Fruit fly (Drosophila melanogaster) whole organism, embryonic: ENCODE measurements around the gene CG44088.

Experiments
- Aef1 ChIP-seq: fragments of 200-800 bp; sonication (Bioruptor generic); IDR thresholded peaks from 3 replicates; pipeline ENCODE4 v1.3.6; 2022; ENCODE audit warnings: missing biosample characterization, missing genetic modification characterization
- C15 ChIP-seq: fragments of 200-800 bp; sonication (Bioruptor generic); IDR thresholded peaks from 3 replicates; pipeline ENCODE4 v1.3.6; 2022; ENCODE audit warnings: missing biosample characterization, missing genetic modification characterization
- CG10147 ChIP-seq: fragments of 200-800 bp; sonication (Bioruptor generic); optimal IDR thresholded peaks from 2 replicates; lab custom pipeline; 2019; ENCODE audit warnings: missing biosample characterization, mild to moderate bottlenecking, missing genetic modification characterization, moderate library complexity
- CG10431 ChIP-seq: fragments of 200-800 bp; sonication (Bioruptor generic); optimal IDR thresholded peaks from 3 replicates; lab custom pipeline; 2018; ENCODE audit warnings: missing biosample characterization, mild to moderate bottlenecking, missing genetic modification characterization
- CG11247 ChIP-seq: fragments of 200-800 bp; sonication (Bioruptor generic); IDR thresholded peaks from 2 replicates; pipeline ENCODE4 v1.3.6; 2022; ENCODE audit warnings: missing biosample characterization, missing genetic modification characterization
- CG11560 ChIP-seq: fragments of 200-800 bp; sonication (Bioruptor generic); IDR thresholded peaks from 3 replicates; pipeline ENCODE4 v1.3.6; 2022; ENCODE audit warnings: missing biosample characterization, missing genetic modification characterization
- CG11723 ChIP-seq: fragments of 200-800 bp; sonication (Bioruptor generic); optimal IDR thresholded peaks from 2 replicates; lab custom pipeline; 2017; ENCODE audit warnings: missing biosample characterization, mild to moderate bottlenecking, missing genetic modification characterization
- CG13624 ChIP-seq: fragments of 200-800 bp; sonication (Bioruptor generic); optimal IDR thresholded peaks from 2 replicates; lab custom pipeline; 2016; ENCODE audit warnings: missing biosample characterization, missing genetic modification characterization
- CG14667 ChIP-seq: fragments of 200-800 bp; sonication (Bioruptor generic); IDR thresholded peaks from 2 replicates; pipeline ENCODE4 v1.3.6; 2022; ENCODE audit warnings: missing biosample characterization, missing genetic modification characterization
- CG1529 ChIP-seq: fragments of 200-800 bp; sonication (Bioruptor generic); optimal IDR thresholded peaks from 3 replicates; lab custom pipeline; 2018; ENCODE audit warnings: missing biosample characterization, missing genetic modification characterization
- CG1647 ChIP-seq: fragments of 200-800 bp; sonication (Bioruptor generic); optimal IDR thresholded peaks from 3 replicates; lab custom pipeline; 2016; ENCODE audit warnings: missing biosample characterization, missing genetic modification characterization
- CG34376 ChIP-seq: fragments of 200-800 bp; sonication (Bioruptor generic); optimal IDR thresholded peaks from 2 replicates; lab custom pipeline; 2018; ENCODE audit warnings: missing biosample characterization, mild to moderate bottlenecking, missing genetic modification characterization
- CG6654 ChIP-seq: fragments of 200-800 bp; sonication (Bioruptor generic); optimal IDR thresholded peaks from 2 replicates; lab custom pipeline; 2017; ENCODE audit warnings: missing biosample characterization, mild to moderate bottlenecking, missing genetic modification characterization
- CG7357 ChIP-seq: fragments of 200-800 bp; sonication (Bioruptor generic); IDR thresholded peaks from 3 replicates; pipeline ENCODE4 v1.3.6; 2022; ENCODE audit warnings: missing biosample characterization, missing genetic modification characterization
- CG7963 ChIP-seq: fragments of 200-800 bp; sonication (Bioruptor generic); IDR thresholded peaks from 3 replicates; pipeline ENCODE4 v1.3.6; 2022; ENCODE audit warnings: missing biosample characterization, missing genetic modification characterization; ENCODE audit not compliant: partially characterized antibody
- CG9727 ChIP-seq: fragments of 200-800 bp; sonication (Bioruptor generic); optimal IDR thresholded peaks from 3 replicates; lab custom pipeline; 2017; ENCODE audit warnings: missing biosample characterization, mild to moderate bottlenecking, missing genetic modification characterization
- CG9797 ChIP-seq: fragments of 200-800 bp; sonication (Bioruptor generic); optimal IDR thresholded peaks from 3 replicates; lab custom pipeline; 2018; ENCODE audit warnings: missing biosample characterization, mild to moderate bottlenecking, missing genetic modification characterization
- D19A ChIP-seq: fragments of 200-800 bp; optimal IDR thresholded peaks from 3 replicates; lab custom pipeline; 2019; ENCODE audit warnings: missing biosample characterization, mild to moderate bottlenecking, missing genetic modification characterization, moderate library complexity
- Dbx ChIP-seq: fragments of 200-800 bp; sonication (Bioruptor generic); IDR thresholded peaks from 3 replicates; pipeline ENCODE4 v1.3.6; 2022; ENCODE audit warnings: missing biosample characterization, missing genetic modification characterization
- Dip2 ChIP-seq: fragments of 200-800 bp; sonication (Bioruptor generic); IDR thresholded peaks from 2 replicates; pipeline ENCODE4 v1.3.6; 2022; ENCODE audit warnings: missing biosample characterization, missing genetic modification characterization
- Dll ChIP-seq: fragments of 200-800 bp; sonication (Bioruptor generic); IDR thresholded peaks from 4 replicates; pipeline ENCODE4 v1.3.6; 2022; ENCODE audit warnings: missing biosample characterization, missing genetic modification characterization; ENCODE audit not compliant: partially characterized antibody
- E2f1 ChIP-seq: fragments of 200-800 bp; sonication (Bioruptor generic); IDR thresholded peaks from 2 replicates; pipeline ENCODE4 v1.3.6; 2022; ENCODE audit warnings: missing biosample characterization, missing genetic modification characterization
- HLH4C ChIP-seq: fragments of 200-800 bp; sonication (Bioruptor generic); IDR thresholded peaks from 3 replicates; pipeline ENCODE4 v1.3.6; 2022; ENCODE audit warnings: missing biosample characterization, missing genetic modification characterization; ENCODE audit not compliant: partially characterized antibody
- HmgD ChIP-seq: fragments of 200-800 bp; sonication (Bioruptor generic); optimal IDR thresholded peaks from 3 replicates; lab custom pipeline; 2016; ENCODE audit warnings: missing biosample characterization, missing genetic modification characterization
- Hr3 ChIP-seq: fragments of 200-800 bp; sonication (Bioruptor generic); optimal IDR thresholded peaks from 3 replicates; lab custom pipeline; 2016; ENCODE audit warnings: missing biosample characterization, missing genetic modification characterization
- Lhr ChIP-seq: fragments of 200-800 bp; sonication (Bioruptor generic); optimal IDR thresholded peaks from 3 replicates; lab custom pipeline; 2017; ENCODE audit warnings: mild to moderate bottlenecking, missing biosample characterization, missing genetic modification reagents, missing genetic modification characterization
- Sry-β ChIP-seq: fragments of 200-800 bp; sonication (Bioruptor generic); optimal IDR thresholded peaks from 2 replicates; lab custom pipeline; 2018; ENCODE audit warnings: missing biosample characterization, mild to moderate bottlenecking, missing genetic modification characterization, moderate library complexity
- Vsx1 ChIP-seq: fragments of 200-800 bp; sonication (Bioruptor generic); optimal IDR thresholded peaks from 2 replicates; lab custom pipeline; 2017; ENCODE audit warnings: missing biosample characterization, mild to moderate bottlenecking, missing genetic modification characterization, missing genetic modification reagents
- bigmax ChIP-seq: fragments of 200-800 bp; sonication (Bioruptor generic); optimal IDR thresholded peaks from 2 replicates; lab custom pipeline; 2018; ENCODE audit warnings: missing biosample characterization, mild to moderate bottlenecking, missing genetic modification characterization
- bsh ChIP-seq, 2 experiments: fragments of 200-800 bp; sonication (Bioruptor generic); optimal IDR thresholded peaks; 2 replicates each; lab custom pipeline; 2017 to 2018; ENCODE audit warnings: mild to moderate bottlenecking in 2 of 2, missing biosample characterization in 2 of 2, missing genetic modification characterization in 2 of 2, moderate library complexity in 1 of 2
- btn ChIP-seq: fragments of 200-800 bp; sonication (Bioruptor generic); optimal IDR thresholded peaks from 2 replicates; lab custom pipeline; 2016; ENCODE audit warnings: missing biosample characterization, missing genetic modification characterization
- dm ChIP-seq: fragments of 200-800 bp; sonication (Bioruptor generic); optimal IDR thresholded peaks from 3 replicates; lab custom pipeline; 2016; ENCODE audit warnings: missing biosample characterization, missing genetic modification characterization
- ems ChIP-seq: fragments of 200-800 bp; sonication (Bioruptor generic); optimal IDR thresholded peaks from 3 replicates; lab custom pipeline; 2016; ENCODE audit warnings: missing biosample characterization, missing genetic modification characterization
- eyg ChIP-seq: fragments of 200-800 bp; sonication (Bioruptor generic); optimal IDR thresholded peaks from 3 replicates; lab custom pipeline; 2016; ENCODE audit warnings: missing biosample characterization, missing genetic modification characterization
- fd3F ChIP-seq: fragments of 200-800 bp; sonication (Bioruptor generic); optimal IDR thresholded peaks from 2 replicates; lab custom pipeline; 2018; ENCODE audit warnings: missing biosample characterization, mild to moderate bottlenecking, missing genetic modification characterization, moderate library complexity
- gce ChIP-seq: fragments of 200-800 bp; sonication (Bioruptor generic); IDR thresholded peaks from 3 replicates; pipeline ENCODE4 v1.3.6; 2022; ENCODE audit warnings: missing biosample characterization, missing genetic modification characterization
- gem ChIP-seq: fragments of 200-800 bp; sonication (Bioruptor generic); optimal IDR thresholded peaks from 2 replicates; lab custom pipeline; 2019; ENCODE audit warnings: missing biosample characterization, mild to moderate bottlenecking, missing genetic modification characterization, moderate library complexity
- gt ChIP-seq: fragments of 200-800 bp; sonication (Bioruptor generic); IDR thresholded peaks from 2 replicates; pipeline ENCODE4 v1.3.6; 2022; ENCODE audit warnings: missing biosample characterization, missing genetic modification characterization
- hbn ChIP-seq: fragments of 200-800 bp; sonication (Bioruptor generic); IDR thresholded peaks from 2 replicates; pipeline ENCODE4 v1.3.6; 2022; ENCODE audit warnings: missing biosample characterization, missing genetic modification characterization; ENCODE audit not compliant: partially characterized antibody
- her ChIP-seq: fragments of 200-800 bp; sonication (Bioruptor generic); optimal IDR thresholded peaks from 2 replicates; lab custom pipeline; 2016; ENCODE audit warnings: missing biosample characterization, missing genetic modification characterization
- otp ChIP-seq: fragments of 200-800 bp; sonication (Bioruptor generic); IDR thresholded peaks from 3 replicates; pipeline ENCODE4, ENCODE4 v1.3.6; 2022; ENCODE audit warnings: missing biosample characterization, missing genetic modification characterization
- phol ChIP-seq: fragments of 200-800 bp; sonication (Bioruptor generic); optimal IDR thresholded peaks from 3 replicates; lab custom pipeline; 2018; ENCODE audit warnings: missing biosample characterization, mild to moderate bottlenecking, missing genetic modification characterization, moderate library complexity
- ro ChIP-seq: fragments of 200-800 bp; sonication (Bioruptor generic); IDR thresholded peaks from 2 replicates; pipeline ENCODE4 v1.3.6; 2022; ENCODE audit warnings: missing biosample characterization, missing genetic modification characterization
- run ChIP-seq: fragments of 200-800 bp; sonication (Bioruptor generic); optimal IDR thresholded peaks from 3 replicates; lab custom pipeline; 2018; ENCODE audit warnings: missing biosample characterization, mild to moderate bottlenecking, missing genetic modification characterization
- sens-2 ChIP-seq: fragments of 200-800 bp; sonication (Bioruptor generic); IDR thresholded peaks from 2 replicates; pipeline ENCODE4 v1.3.6; 2022; ENCODE audit warnings: missing biosample characterization, missing genetic modification characterization
- seq ChIP-seq: fragments of 200-800 bp; sonication (Bioruptor generic); IDR thresholded peaks from 2 replicates; pipeline ENCODE4 v1.3.6; 2022; ENCODE audit warnings: missing biosample characterization, missing genetic modification characterization
- ssp ChIP-seq: fragments of 200-800 bp; sonication (Bioruptor generic); IDR thresholded peaks from 2 replicates; pipeline ENCODE4 v1.3.6; 2022; ENCODE audit warnings: missing biosample characterization, missing genetic modification characterization
- tap ChIP-seq: fragments of 200-800 bp; optimal IDR thresholded peaks from 3 replicates; lab custom pipeline; 2019; ENCODE audit warnings: missing biosample characterization, mild to moderate bottlenecking, missing genetic modification characterization, moderate library complexity
- zen ChIP-seq: fragments of 200-800 bp; sonication (Bioruptor generic); optimal IDR thresholded peaks from 3 replicates; lab custom pipeline; 2018; ENCODE audit warnings: missing biosample characterization, mild to moderate bottlenecking, missing genetic modification characterization, moderate library complexity

CG44088 gene

DNA sequence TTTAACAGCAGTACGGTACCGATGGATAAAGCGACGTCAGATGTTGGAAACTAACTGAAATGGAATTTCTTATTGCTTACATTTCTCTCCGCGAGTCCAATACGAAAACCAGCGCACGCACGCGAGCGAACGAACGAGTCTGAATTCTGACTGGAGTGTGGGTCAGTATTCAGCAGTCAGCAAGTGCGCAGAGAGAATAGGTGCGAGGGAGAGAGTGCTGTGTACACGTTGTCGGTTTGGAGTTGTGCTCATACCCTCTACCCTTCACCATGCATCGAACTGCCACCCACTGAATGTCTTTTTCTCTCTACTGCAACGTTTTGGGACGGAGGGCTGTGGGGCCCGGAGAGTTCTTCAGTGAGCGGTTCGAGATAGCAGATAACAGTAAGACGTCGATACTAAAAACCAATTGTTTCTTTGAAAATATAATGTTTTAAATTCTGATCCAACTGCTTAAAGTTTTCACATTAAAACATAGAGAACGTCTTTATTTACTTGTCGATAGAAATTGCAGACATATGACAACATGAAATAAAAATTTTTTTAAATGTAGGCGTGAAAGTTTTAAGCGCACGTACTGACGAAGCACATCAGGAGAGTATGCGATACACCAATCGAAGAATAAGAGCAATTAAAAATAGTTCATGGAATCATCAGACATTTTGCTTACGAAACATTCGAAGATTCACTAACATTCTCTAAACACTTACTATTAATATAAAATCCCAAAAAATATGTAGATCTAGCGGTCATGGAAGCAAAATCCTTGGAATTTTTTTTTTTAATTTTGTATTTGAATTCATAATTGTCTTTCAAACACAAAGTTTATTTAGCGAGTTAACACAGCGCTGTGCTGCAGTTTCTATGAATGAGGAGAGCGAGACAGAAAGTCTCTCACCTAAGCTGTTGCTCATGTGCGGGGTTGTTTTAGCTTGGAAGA, 35.1 kb downstream of the CG44088 start (continued):
- TF ChIP-seq CG10431 (GFP tag; lab: Kevin White, UChicago) (peak; percentile 63), fd3F (GFP tag; lab: Kevin White, UChicago) (peak; percentile 75), CG9797 (GFP tag; lab: Kevin White, UChicago) (no peak), CG6654 (peak; percentile 74), bsh (GFP tag; optimal IDR thresholded peaks at IDR 0.05; lab: Kevin White, UChicago) (peak; percentile 73 to 75), Sry-β (GFP tag; lab: Kevin White, UChicago) (peak; percentile 33), sens-2 (no peak), E2f1 (GFP tag; lab: Robert Waterston, UW) (no peak), gt (GFP tag; lab: Robert Waterston, UW) (no peak), Aef1 (GFP tag; lab: Robert Waterston, UW) (no peak), HLH4C (GFP tag; lab: Robert Waterston, UW) (no peak), dm (GFP tag; lab: Kevin White, UChicago) (peak; percentile 57), CG13624 (GFP tag; lab: Kevin White, UChicago) (peak; percentile 73), Dll (no peak), CG1647 (peak; percentile 67), phol (peak; percentile 89), CG14667 (GFP tag; lab: Robert Waterston, UW) (no peak), C15 (GFP tag; lab: Robert Waterston, UW) (no peak), Dbx (GFP tag; lab: Robert Waterston, UW) (no peak), D19A (tag; lab: Kevin White, UChicago) (peak; percentile 71), CG34376 (GFP tag; lab: Kevin White, UChicago) (no peak), seq (GFP tag; lab: Robert Waterston, UW) (no peak), btn (peak; percentile 35), CG9727 (GFP tag; lab: Kevin White, UChicago) (peak; percentile 91), hbn (no peak), CG10147 (GFP tag; lab: Kevin White, UChicago) (peak; percentile 82), CG11560 (tag; lab: Robert Waterston, UW) (no peak), her (peak; percentile 56), Lhr (GFP tag; lab: Kevin White, UChicago) (peak; percentile 47), ems (GFP tag; lab: Kevin White, UChicago) (peak; percentile 79), gem (tag; lab: Kevin White, UChicago) (peak; percentile 91), CG7963 (GFP tag; lab: Robert Waterston, UW) (no peak), Vsx1 (peak; percentile 60), HmgD (GFP tag; lab: Kevin White, UChicago) (peak; percentile 49), run (tag; lab: Kevin White, UChicago) (peak; percentile 56), CG11723 (GFP tag; lab: Kevin White, UChicago) (peak; percentile 84), eyg (GFP tag; lab: Kevin White, UChicago) (peak; percentile 5), otp (GFP tag; lab: Robert Waterston, UW) (no peak), zen (peak; percentile 21), ro (GFP tag; lab: Robert Waterston, UW) (no peak), CG11247 (GFP tag; lab: Robert Waterston, UW) (no peak), ssp (no peak), CG1529 (peak; percentile 81), Hr3 (GFP tag; lab: Kevin White, UChicago) (peak; percentile 90), Dip2 (GFP tag; lab: Robert Waterston, UW) (no peak), bigmax (GFP tag; lab: Kevin White, UChicago) (no peak), gce (GFP tag; lab: Robert Waterston, UW) (no peak), CG7357 (GFP tag; lab: Robert Waterston, UW) (peak; percentile 59; the same call in 1 of the 3 replicates), tap (peak; percentile 36)
